Worm (Caenorhabditis elegans): ENCODE results near the gene Y56A3A.6.

Gene Y56A3A.6

DNA sequence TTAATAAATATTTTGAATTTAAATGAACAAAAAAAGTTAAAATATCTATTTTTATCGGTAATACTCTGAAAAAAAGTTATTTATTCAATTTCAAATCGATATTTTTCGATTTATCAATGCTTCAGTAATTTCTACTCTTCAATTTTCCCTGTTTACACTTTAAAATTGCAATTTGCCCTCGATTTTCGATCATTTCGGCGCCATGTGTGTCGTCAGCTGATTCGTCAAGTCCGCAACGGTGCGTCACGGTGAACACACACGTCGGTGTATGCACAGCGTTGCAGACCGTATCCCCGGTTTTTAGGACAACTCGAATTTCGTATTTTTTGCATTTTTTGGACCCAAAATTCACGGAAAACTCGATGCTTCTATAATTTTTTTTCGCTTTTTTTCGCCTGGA, 55.3 kb downstream of the Y56A3A.6 start, which contains the start of gene C18D11.3 (continued):
- peak; percentile 39 for TF ChIP-seq ztf-4 (tag; optimal IDR thresholded peaks at IDR 0.05)
- TF ChIP-seq unc-30 (tag; optimal IDR thresholded peaks at IDR 0.05) = no peak
- TF ChIP-seq dpl-1 (GFP tag; optimal IDR thresholded peaks at IDR 0.05) = peak; percentile 74 to 85 (median 84)
- TF ChIP-seq unc-130 (tag; optimal IDR thresholded peaks at IDR 0.05) = peak; percentile 97
- no peak for TF ChIP-seq ceh-63 (GFP tag; optimal IDR thresholded peaks at IDR 0.05)
- no peak for TF ChIP-seq nhr-76 (tag; optimal IDR thresholded peaks at IDR 0.05)
- TF ChIP-seq xbp-1 (tag; optimal IDR thresholded peaks at IDR 0.05) = peak; percentile 73
- TF ChIP-seq dsc-1 (tag; optimal IDR thresholded peaks at IDR 0.05) = peak; percentile 67
- peak; percentile 1 to 44 for TF ChIP-seq egl-27 (tag; optimal IDR thresholded peaks at IDR 0.05)
- TF ChIP-seq rnt-1 (tag; optimal IDR thresholded peaks at IDR 0.05) = peak; percentile 92
- peak; percentile 89 for TF ChIP-seq nhr-85 (tag)
- peak; percentile 52 for TF ChIP-seq jun-1 (tag; optimal IDR thresholded peaks at IDR 0.05)
- peak; percentile 100 for TF ChIP-seq F16B12.6 (tag; optimal IDR thresholded peaks at IDR 0.05)
- peak; percentile 77 for TF ChIP-seq vab-15 (tag; optimal IDR thresholded peaks at IDR 0.05)
- no peak for TF ChIP-seq pag-3 (tag; optimal IDR thresholded peaks at IDR 0.05; ENCODE audit: borderline replicate concordance, insufficient read depth)
- peak; percentile 74 for TF ChIP-seq blmp-1 (tag; optimal IDR thresholded peaks at IDR 0.05)
- peak; percentile 79 for TF ChIP-seq nhr-19 (GFP tag; conservative IDR thresholded peaks at IDR 0.05)
- peak; percentile 48 to 93 (median 52) for TF ChIP-seq ceh-82 (tag; optimal IDR thresholded peaks at IDR 0.05)
- TF ChIP-seq swsn-7 (tag; optimal IDR thresholded peaks at IDR 0.05) = peak; percentile 75
- peak; percentile 60 for TF ChIP-seq unc-86 (tag; optimal IDR thresholded peaks at IDR 0.05)
- peak in 4 of 6 experiments; percentile 23 to 91 (median 54) for TF ChIP-seq elt-3 (tag; optimal IDR thresholded peaks at IDR 0.05)
- TF ChIP-seq nhr-47 (tag; optimal IDR thresholded peaks at IDR 0.05) = peak; percentile 82
- TF ChIP-seq lin-39 (tag; optimal IDR thresholded peaks at IDR 0.05) = peak; percentile 44
- no peak for TF ChIP-seq C34B4.2 (tag; optimal IDR thresholded peaks at IDR 0.05)
- TF ChIP-seq mab-9 (GFP tag; IDR thresholded peaks at IDR 0.05) = 0 out of 2 replicates have a peak, but pooled peaks have one; percentile 9
- TF ChIP-seq nhr-77 (tag; optimal IDR thresholded peaks at IDR 0.05) = peak; percentile 82
- peak; percentile 16 for TF ChIP-seq nhr-237 (tag; optimal IDR thresholded peaks at IDR 0.05)
- peak; percentile 94 for TF ChIP-seq C16A3.4 (tag; optimal IDR thresholded peaks at IDR 0.05)
- TF ChIP-seq lin-35 (GFP tag; optimal IDR thresholded peaks at IDR 0.05) = peak; percentile 90 to 93

DNA sequence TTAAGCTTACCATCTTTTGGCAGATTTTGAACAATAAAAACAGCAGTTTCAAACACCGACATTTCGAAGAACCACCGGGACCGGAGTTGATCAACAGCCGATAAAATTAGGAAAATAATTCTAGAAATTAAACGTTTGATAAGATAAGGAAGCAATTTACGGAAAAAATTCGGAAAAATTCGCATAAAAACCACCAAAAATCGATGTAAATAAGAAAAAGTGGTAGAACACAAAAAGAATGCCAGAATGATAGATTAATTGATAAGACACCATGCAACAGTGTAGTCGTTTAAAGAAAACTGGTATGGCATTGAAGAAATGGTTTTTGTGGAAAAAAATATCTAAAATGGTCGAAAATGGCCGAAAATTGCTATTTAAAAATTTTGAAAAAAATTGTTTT, 56.2 kb downstream of the Y56A3A.6 start, which contains the start of gene maa-1:
TSS of gene maa-1 (minus strand) at position 120 of the 400 bp plus-strand sequence.
- TF ChIP-seq lin-35 (GFP tag; optimal IDR thresholded peaks at IDR 0.05) = no peak
- peak; percentile 57 for TF ChIP-seq elt-2 (tag; optimal IDR thresholded peaks at IDR 0.05)
- TF ChIP-seq nhr-20 (tag; optimal IDR thresholded peaks at IDR 0.05) = peak; percentile 18

Measured in whole organism, L1 larva.